Worm (Caenorhabditis elegans): ENCODE data around the gene ekl-6.
"Not testable (repeated sequence)": the region's sequence is repeated elsewhere in the genome, so short reads cannot be mapped to it uniquely, and the experiment has no call there.

ekl-6 gene

DNA sequence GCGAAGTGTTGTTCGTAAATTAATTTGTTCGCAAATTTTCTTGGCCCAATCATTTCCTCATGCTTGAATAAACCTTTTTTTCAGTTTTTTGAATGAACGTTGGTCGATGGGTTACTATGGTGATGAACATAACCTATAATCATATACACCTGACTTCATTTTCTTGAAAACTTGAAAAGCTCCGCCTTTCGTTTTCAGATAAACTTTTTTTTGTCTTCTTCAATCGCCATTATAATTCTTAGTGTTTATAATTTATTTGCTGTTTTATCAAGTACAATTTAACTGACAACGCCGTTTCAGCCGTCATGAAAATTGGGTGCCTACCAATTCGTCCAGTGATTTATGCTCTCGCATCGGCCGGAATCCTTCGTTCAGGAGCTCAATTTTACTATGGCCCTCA is 27.1 kb upstream of the ekl-6 start, which contains the start of gene M04D8.7:
Gene M04D8.7, plus strand, starts transcription at position 301 of the 400 bp plus-strand sequence.
- TF ChIP-seq flt-1 (GFP tag; IDR thresholded peaks at IDR 0.05) (no peak), cog-1 (tag; optimal IDR thresholded peaks at IDR 0.05) (no peak), klf-2 (GFP tag; conservative IDR thresholded peaks at IDR 0.05) (no peak), med-1 (GFP tag; optimal IDR thresholded peaks at IDR 0.05; ENCODE audit: insufficient read depth) (no peak), ztf-29 (GFP tag; IDR thresholded peaks at IDR 0.05) (no peak), ztf-23 (GFP tag; IDR thresholded peaks at IDR 0.05) (no peak), ref-1 (GFP tag; conservative IDR thresholded peaks at IDR 0.05) (no peak), T22C8.4 (GFP tag; IDR thresholded peaks at IDR 0.05) (no peak), tab-1 (GFP tag; IDR thresholded peaks at IDR 0.05) (no peak)

DNA sequence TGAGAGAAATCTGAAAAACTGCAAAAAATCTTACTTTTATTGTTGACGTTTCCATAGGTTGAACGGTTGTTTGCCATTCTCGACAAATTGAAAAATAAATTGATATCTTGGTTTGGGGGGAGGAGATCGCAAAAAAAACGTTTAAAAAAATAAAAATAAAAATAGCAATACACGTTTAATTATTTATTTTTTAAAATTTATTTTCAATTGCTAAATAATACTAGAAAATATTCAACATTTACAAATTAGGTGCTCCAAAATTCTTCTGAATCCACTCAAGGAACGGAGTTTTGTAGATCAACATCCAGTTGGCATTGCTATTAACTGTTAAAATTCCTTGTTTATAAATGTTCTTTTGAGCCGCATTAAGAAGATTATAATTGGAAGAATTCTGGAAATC is 24.2 kb upstream of the ekl-6 start, which contains the start of gene T16G12.7:
Gene T16G12.7, minus strand, starts transcription at position 101 of the 400 bp plus-strand sequence.
- TF ChIP-seq ztf-29 (GFP tag; IDR thresholded peaks at IDR 0.05): no peak
- no peak for TF ChIP-seq ref-1 (GFP tag; conservative IDR thresholded peaks at IDR 0.05)
- TF ChIP-seq flt-1 (GFP tag; IDR thresholded peaks at IDR 0.05): no peak
- TF ChIP-seq cog-1 (tag; optimal IDR thresholded peaks at IDR 0.05): no peak
- TF ChIP-seq T22C8.4 (GFP tag; IDR thresholded peaks at IDR 0.05): no peak
- TF ChIP-seq ztf-23 (GFP tag; IDR thresholded peaks at IDR 0.05): no peak
- no peak for TF ChIP-seq klf-2 (GFP tag; conservative IDR thresholded peaks at IDR 0.05)
- TF ChIP-seq tab-1 (GFP tag; IDR thresholded peaks at IDR 0.05): no peak
- TF ChIP-seq med-1 (GFP tag; optimal IDR thresholded peaks at IDR 0.05; ENCODE audit: insufficient read depth): no peak

DNA sequence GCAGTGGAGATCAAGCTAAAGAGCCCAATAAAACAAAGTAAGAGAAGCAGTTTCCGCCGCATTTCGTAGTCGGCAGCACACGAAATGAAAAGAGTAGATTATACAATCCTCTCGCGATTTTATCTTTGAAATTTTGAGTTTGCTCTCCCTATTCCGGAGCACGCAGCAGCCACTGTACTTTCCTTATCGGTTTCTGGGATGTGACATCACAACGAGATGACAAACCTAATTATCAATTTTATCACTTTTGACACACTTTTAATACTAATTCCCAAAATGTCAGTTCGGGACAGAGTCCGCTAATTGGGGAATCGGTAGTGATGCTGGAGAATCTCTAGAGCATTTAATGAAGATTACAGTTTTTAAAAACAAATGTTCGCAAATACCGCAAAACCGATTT is 14.5 kb upstream of the ekl-6 start, which contains the start of gene T16G12.1:
Gene T16G12.1, minus strand, starts transcription at position 176 of the 400 bp plus-strand sequence.
- no peak for TF ChIP-seq ref-1 (GFP tag; conservative IDR thresholded peaks at IDR 0.05)

DNA sequence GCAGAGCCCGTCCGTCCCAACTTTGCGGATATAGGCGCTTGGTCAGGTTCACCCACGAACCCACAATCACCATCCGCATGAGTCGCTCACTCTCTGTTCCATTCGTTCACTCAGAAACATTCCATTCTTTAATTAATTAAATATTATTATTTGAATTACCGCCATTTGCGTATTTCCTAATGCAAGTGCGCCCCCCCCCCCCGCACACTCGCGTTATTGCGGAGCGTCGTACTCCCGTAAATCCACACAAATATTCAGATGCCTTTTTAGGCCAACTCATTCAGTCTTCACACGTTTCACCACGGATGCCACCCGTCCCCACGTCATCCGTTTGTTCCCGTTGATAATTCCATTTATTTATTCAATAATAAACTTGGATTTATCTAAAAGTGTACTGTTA is 13.9 kb upstream of the ekl-6 start, which contains the start of gene T16G12.3:
Gene T16G12.3, plus strand, starts transcription at position 301 of the 400 bp plus-strand sequence.
- TF ChIP-seq klf-2 (GFP tag; conservative IDR thresholded peaks at IDR 0.05); med-1 (GFP tag; optimal IDR thresholded peaks at IDR 0.05; ENCODE audit: insufficient read depth); ztf-23 (GFP tag; IDR thresholded peaks at IDR 0.05): not testable (repeated sequence)

DNA sequence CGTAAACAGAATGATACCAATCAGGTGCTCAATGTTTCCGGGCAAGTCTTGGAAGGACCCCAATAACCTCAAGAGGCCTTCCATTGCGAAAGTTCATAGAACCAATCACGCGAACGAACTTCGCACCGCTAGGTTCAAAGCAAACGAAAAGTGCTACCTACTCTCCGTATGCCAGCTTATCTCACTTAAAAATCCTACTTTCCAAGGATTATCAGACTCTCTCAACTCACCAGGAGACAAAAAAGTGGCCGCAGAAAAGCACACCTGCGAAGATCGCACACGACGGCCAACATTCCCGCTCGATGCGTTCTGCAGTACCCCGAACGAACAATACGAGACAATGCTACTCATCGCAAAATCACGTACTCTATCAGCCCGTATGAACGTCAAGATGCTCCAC is 10.9 kb upstream of the ekl-6 start, which contains the start of gene T16G12.12:
Gene T16G12.12, plus strand, starts transcription at position 301 of the 400 bp plus-strand sequence.
- TF ChIP-seq ref-1 (GFP tag; conservative IDR thresholded peaks at IDR 0.05); ztf-29 (GFP tag; IDR thresholded peaks at IDR 0.05); tab-1 (GFP tag; IDR thresholded peaks at IDR 0.05): not testable (repeated sequence)

DNA sequence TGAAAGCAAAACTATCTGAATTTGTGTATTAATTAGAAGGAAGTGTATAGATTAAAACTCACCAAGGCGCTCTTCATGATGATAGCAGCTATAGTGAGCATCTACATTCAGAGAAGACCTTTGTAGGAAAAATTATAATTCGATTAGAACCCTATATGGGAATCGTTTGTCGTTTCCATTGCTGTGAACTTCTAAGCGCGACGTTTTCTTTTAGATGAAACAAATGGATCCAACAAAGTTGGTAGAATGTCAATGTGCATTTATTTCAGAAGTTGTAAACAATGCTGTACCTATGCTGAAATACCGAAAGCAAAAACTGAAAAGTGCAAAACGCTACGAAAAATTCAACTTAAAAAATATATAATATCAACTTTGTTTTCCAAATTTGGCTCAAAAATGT is 8.2 kb upstream of the ekl-6 start, which contains the start of gene T16G12.10:
Gene T16G12.10, minus strand, starts transcription at position 101 of the 400 bp plus-strand sequence.
- no peak for TF ChIP-seq ztf-23 (GFP tag; IDR thresholded peaks at IDR 0.05)

DNA sequence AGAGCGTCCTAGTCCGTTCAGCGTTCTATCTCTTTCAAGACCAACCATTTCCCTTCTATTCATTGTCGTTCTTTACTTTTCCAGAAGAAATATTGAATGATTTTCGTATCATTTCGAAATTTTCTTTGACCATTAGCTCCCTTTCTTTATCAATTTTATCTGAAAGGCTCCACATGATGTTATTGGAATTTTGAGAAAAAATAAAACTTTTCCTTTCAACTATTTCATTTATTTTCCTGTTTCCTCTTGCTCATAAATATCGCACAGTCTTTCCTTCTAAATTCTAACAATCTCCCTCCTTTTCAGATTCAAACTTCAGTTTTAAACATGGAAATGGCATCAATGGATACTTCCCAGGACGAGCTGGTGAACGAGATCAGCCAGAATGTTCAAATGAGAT is 6.7 kb upstream of the ekl-6 start, which contains the start of gene T16G12.4:
Gene T16G12.4, plus strand, starts transcription at position 301 of the 400 bp plus-strand sequence.
- TF ChIP-seq flt-1 (GFP tag; IDR thresholded peaks at IDR 0.05): no peak
- TF ChIP-seq klf-2 (GFP tag; conservative IDR thresholded peaks at IDR 0.05): no peak
- no peak for TF ChIP-seq tab-1 (GFP tag; IDR thresholded peaks at IDR 0.05)
- TF ChIP-seq ref-1 (GFP tag; conservative IDR thresholded peaks at IDR 0.05): no peak
- TF ChIP-seq med-1 (GFP tag; optimal IDR thresholded peaks at IDR 0.05; ENCODE audit: insufficient read depth): no peak
- no peak for TF ChIP-seq ztf-29 (GFP tag; IDR thresholded peaks at IDR 0.05)
- no peak for TF ChIP-seq cog-1 (tag; optimal IDR thresholded peaks at IDR 0.05)
- TF ChIP-seq ztf-23 (GFP tag; IDR thresholded peaks at IDR 0.05): no peak

DNA sequence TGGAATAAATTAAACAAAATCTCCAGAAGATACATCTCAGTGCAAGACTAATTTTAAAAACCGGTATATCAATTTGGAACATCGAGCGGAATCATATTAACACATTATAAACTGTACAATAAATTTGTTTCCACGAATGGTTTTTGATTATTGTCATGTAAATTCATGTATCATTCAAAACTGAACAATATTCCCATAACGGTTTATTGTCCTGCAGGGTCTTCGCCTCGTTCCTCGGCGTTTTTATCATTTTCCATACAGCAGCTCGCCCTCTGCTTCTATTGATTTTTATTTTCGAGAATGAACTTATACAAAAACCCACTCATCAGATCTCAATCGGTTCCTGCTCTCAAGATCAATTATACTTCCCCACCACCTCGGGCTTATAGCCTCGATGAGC is 5.2 kb upstream of the ekl-6 start, which contains the start of gene T16G12.8:
Gene T16G12.8, plus strand, starts transcription at position 301 of the 400 bp plus-strand sequence.
- TF ChIP-seq ref-1 (GFP tag; conservative IDR thresholded peaks at IDR 0.05) (no peak), flt-1 (GFP tag; IDR thresholded peaks at IDR 0.05) (no peak), klf-2 (GFP tag; conservative IDR thresholded peaks at IDR 0.05) (no peak), T22C8.4 (GFP tag; IDR thresholded peaks at IDR 0.05) (no peak), ztf-29 (GFP tag; IDR thresholded peaks at IDR 0.05) (no peak), ztf-23 (GFP tag; IDR thresholded peaks at IDR 0.05) (no peak), med-1 (GFP tag; optimal IDR thresholded peaks at IDR 0.05; ENCODE audit: insufficient read depth) (no peak), tab-1 (GFP tag; IDR thresholded peaks at IDR 0.05) (no peak), cog-1 (tag; optimal IDR thresholded peaks at IDR 0.05) (no peak)

DNA sequence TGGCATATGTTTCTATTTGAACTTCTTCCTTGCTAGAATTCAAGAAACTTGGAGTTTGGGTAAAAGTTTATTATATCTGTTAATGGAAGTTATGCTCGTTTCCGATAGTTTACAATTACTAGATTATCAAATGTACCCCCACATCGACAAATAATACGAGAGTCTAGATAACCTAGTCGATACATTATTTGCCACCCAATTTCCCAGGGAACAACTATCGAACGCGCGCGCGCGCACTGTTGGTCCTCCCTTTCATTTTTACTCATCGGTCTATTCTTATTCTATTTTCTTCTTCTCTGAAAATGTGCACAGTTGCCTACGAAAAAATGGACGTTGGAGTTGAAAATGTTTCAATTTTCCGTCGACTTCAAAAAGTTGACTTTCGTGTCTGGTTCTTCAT is 3.6 kb upstream of the ekl-6 start, which contains the start of gene T16G12.13:
Gene T16G12.13, plus strand, starts transcription at position 293 of the 400 bp plus-strand sequence.
- TF ChIP-seq ref-1 (GFP tag; conservative IDR thresholded peaks at IDR 0.05) (no peak), klf-2 (GFP tag; conservative IDR thresholded peaks at IDR 0.05) (no peak), med-1 (GFP tag; optimal IDR thresholded peaks at IDR 0.05; ENCODE audit: insufficient read depth) (no peak), tab-1 (GFP tag; IDR thresholded peaks at IDR 0.05) (no peak), cog-1 (tag; optimal IDR thresholded peaks at IDR 0.05) (no peak), ztf-23 (GFP tag; IDR thresholded peaks at IDR 0.05) (no peak), ztf-29 (GFP tag; IDR thresholded peaks at IDR 0.05) (no peak), T22C8.4 (GFP tag; IDR thresholded peaks at IDR 0.05) (no peak), flt-1 (GFP tag; IDR thresholded peaks at IDR 0.05) (no peak)

DNA sequence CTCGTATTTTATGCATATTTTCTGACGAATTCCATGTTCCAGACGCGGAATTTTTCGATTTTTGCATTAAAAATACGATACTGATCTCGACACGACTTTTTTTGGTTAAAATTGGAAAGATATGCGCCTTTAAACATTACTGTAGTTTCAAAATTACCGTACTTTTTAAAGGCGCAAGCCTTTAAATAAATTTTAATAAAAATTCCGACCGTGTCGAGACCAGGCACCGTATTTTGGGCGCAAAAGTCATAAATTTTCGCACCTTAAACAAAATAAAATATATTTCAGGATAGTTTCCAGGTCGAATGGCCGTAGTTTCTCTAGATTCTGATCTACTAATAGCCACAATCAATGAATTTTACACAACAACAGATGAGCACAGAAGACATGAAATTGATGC is 5.1 kb downstream of the ekl-6 start, which contains the start of gene T16G12.6:
Gene T16G12.6, plus strand, starts transcription at position 301 of the 400 bp plus-strand sequence.
- no peak for TF ChIP-seq med-1 (GFP tag; optimal IDR thresholded peaks at IDR 0.05; ENCODE audit: insufficient read depth)
- no peak for TF ChIP-seq T22C8.4 (GFP tag; IDR thresholded peaks at IDR 0.05)
- TF ChIP-seq klf-2 (GFP tag; conservative IDR thresholded peaks at IDR 0.05): no peak
- no peak for TF ChIP-seq ztf-29 (GFP tag; IDR thresholded peaks at IDR 0.05)
- TF ChIP-seq flt-1 (GFP tag; IDR thresholded peaks at IDR 0.05): no peak
- no peak for TF ChIP-seq tab-1 (GFP tag; IDR thresholded peaks at IDR 0.05)
- TF ChIP-seq ref-1 (GFP tag; conservative IDR thresholded peaks at IDR 0.05): no peak
- TF ChIP-seq ztf-23 (GFP tag; IDR thresholded peaks at IDR 0.05): no peak
- TF ChIP-seq cog-1 (tag; optimal IDR thresholded peaks at IDR 0.05): no peak
